Worm (Caenorhabditis elegans): ENCODE results near the gene che-12.

che-12 gene

DNA sequence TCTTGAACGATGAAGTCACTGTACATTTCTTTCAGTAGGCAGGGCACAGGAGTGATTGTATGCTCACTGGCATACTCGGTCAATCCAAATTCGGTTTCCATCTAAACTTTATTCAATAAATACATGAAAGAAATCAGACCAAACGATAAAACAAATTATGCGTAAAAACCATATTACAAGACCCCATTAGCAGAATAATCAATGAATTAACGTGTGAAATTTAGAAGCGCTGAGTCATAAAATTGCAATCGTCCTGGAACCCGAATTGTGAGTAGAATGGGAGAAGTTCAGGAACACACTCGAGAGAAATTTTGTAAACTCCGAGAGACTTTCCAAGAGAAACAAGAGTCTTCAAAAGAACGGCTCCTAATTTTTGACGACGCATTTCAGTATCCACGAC is 12.3 kb upstream of the che-12 start, which contains the start of gene B0024.11:
B0024.11 (minus strand) TSS at position 101 of the 400 bp plus-strand sequence.
- no peak for TF ChIP-seq him-1 (tag; optimal IDR thresholded peaks at IDR 0.05)
- no peak for TF ChIP-seq dao-5 (tag; optimal IDR thresholded peaks at IDR 0.05)
- TF ChIP-seq W03F9.2 (tag; optimal IDR thresholded peaks at IDR 0.05): no peak

DNA sequence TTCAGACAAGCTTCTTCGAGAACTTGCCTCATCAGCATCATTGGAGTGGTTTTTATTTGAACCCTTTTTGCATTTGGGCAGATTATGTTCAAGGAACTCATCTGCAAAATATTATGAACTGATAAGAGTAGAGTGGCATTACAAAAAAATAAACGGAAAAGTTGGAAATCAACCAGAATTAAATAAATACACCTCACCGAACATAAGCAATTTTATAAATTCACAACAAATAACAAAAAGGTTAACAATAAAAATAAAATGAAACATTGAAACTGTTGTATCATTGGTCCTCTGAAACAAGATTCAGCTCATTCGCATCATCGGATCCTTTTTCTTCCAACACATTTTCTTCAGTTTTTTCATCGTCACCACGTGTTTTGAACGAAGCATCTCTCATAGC is 10.1 kb upstream of the che-12 start, which contains the start of gene asps-1:
asps-1 (minus strand) TSS at position 101 of the 400 bp plus-strand sequence.
- TF ChIP-seq W03F9.2 (tag; optimal IDR thresholded peaks at IDR 0.05) (no peak), him-1 (tag; optimal IDR thresholded peaks at IDR 0.05) (no peak), dao-5 (tag; optimal IDR thresholded peaks at IDR 0.05) (no peak)

DNA sequence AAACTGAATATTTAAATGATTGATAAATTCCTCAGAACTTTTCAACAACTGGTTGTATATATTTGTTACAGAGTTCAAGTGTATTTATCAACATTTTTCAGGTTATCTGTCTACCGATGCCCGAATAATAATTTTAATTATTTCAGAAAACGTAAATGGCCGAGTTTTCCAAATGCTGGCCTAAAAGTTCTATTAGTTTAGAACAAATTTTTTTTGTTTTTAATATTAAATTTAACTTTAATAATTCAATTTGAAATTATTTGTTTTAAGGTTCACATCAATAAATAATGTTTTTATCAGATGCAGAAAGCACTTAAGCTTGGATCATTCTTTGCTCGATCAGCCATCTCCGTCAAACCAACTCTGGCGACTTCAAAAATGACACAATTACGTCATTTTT is 7.2 kb upstream of the che-12 start, which contains the start of gene trx-2:
trx-2 (plus strand) TSS at position 301 of the 400 bp plus-strand sequence.
- TF ChIP-seq dao-5 (tag; optimal IDR thresholded peaks at IDR 0.05) (no peak), W03F9.2 (tag; optimal IDR thresholded peaks at IDR 0.05) (no peak), him-1 (tag; optimal IDR thresholded peaks at IDR 0.05) (no peak)

DNA sequence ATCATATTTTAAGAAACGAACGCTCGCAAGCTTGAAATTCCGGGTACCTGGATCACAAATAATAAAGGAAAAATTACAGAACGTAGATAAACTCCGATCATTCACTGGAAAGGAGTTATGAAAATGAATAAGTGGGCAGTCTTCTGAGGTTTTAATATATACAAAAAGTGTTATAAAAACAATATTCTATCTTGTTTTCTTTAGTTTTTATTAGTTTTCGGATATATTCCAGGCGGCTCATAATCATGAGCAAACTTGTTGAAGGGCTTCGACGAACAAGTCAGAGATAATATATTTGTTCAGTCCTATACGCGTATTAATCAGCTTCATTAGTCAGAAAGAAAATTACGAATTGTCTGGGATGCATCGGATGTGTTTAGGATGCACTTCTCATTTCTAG is 6.8 kb upstream of the che-12 start, which contains the start of gene gcy-6:
gcy-6 (minus strand) TSS at position 101 of the 400 bp plus-strand sequence.
- TF ChIP-seq him-1 (tag; optimal IDR thresholded peaks at IDR 0.05) (no peak), dao-5 (tag; optimal IDR thresholded peaks at IDR 0.05) (no peak), W03F9.2 (tag; optimal IDR thresholded peaks at IDR 0.05) (no peak)

DNA sequence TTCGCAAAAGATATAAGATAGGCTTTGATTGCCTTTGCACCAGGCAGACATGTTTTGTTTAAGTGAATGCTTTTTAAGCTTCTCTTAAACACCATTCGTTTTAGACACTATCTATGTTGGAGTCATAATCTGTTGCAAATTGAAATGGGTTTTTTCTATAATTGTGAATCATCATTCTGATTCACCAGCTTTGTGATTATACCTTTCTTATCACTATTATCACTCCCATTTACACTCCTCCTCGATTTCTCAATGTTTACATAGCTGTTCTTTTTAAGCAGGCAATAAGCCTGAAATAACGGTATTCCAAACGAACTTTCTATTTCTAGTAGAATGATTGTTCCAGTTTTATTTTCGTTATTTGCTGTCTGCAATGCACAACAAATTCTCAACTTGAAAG is 10.1 kb downstream of the che-12 start, which contains the start of gene B0024.4:
B0024.4 (plus strand) TSS at position 301 of the 400 bp plus-strand sequence.
- no peak for TF ChIP-seq W03F9.2 (tag; optimal IDR thresholded peaks at IDR 0.05)
- no peak for TF ChIP-seq him-1 (tag; optimal IDR thresholded peaks at IDR 0.05)
- TF ChIP-seq dao-5 (tag; optimal IDR thresholded peaks at IDR 0.05): no peak

DNA sequence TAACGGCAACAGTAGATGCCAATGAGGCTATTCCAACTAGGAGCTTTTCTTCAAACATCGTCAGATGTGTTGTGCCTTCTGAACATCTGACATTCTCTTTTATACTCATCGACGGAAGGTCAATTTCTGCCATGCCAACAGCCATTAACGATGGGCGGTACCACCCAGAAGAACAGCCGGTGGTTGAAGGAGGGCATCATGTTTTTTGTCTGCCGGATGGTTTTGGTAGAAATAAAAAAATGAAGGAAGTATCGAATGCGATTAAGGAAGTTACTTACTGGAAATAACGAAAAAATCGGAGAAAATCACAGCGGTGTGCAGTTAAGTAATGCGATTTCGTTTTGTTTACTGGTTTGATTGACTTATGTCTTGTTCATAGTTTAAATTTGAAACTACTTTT is 12.6 kb downstream of the che-12 start, which contains the start of gene col-150:
col-150 (minus strand) TSS at position 101 of the 400 bp plus-strand sequence.
- TF ChIP-seq W03F9.2 (tag; optimal IDR thresholded peaks at IDR 0.05): no peak
- TF ChIP-seq dao-5 (tag; optimal IDR thresholded peaks at IDR 0.05): no peak

DNA sequence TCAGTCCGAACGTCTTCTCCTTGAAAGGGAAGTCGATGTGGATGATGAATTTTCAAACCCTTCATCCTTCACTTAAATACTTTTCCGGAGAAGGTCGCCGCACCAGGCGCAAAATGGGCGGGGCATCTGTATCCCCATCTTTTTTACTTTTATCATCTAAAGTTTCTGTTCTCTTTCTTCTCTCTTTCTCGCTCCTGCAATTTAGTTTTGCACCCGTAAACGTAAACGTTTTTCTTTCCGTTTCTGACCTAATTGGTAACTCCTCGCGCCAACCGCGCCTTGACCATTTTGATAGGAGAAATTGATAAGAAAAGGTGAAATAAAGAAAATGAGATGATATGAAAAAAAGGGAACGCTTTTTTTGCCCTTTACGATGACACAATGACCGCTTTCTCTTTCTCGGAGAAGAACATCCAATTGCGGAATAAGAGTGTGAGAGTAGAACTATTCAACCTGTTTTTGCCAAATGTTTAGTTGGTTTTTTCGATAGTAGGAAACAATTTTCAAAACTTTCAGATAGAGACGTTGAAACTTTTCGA is 14.3 kb downstream of the che-12 start, which contains the start of gene col-149:
col-149 (minus strand) TSS at position 51 of the 539 bp plus-strand sequence.
- TF ChIP-seq him-1 (tag; optimal IDR thresholded peaks at IDR 0.05): no peak
- TF ChIP-seq W03F9.2 (tag; optimal IDR thresholded peaks at IDR 0.05): no peak
- no peak for TF ChIP-seq dao-5 (tag; optimal IDR thresholded peaks at IDR 0.05)

DNA sequence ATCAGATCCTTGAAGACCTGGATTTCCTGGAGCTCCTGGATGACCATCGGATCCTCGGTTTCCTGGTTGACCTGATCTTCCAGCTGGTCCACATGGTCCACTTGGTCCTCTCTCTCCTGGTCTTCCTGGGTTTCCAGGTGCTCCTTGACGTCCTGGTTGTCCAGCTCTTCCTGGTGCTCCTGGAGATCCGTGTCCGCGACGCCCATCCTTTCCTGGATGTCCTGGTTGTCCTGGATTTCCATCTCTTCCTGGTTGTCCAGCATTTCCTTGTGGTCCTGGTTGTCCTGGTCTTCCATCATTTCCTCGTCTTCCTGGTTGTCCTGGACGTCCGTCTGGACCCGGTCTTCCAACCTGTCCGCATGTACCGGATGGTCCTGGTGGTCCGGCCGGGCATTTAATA is 15.3 kb downstream of the che-12 start:
- TF ChIP-seq him-1 (tag; optimal IDR thresholded peaks at IDR 0.05) (no peak), dao-5 (tag; optimal IDR thresholded peaks at IDR 0.05) (no peak), W03F9.2 (tag; optimal IDR thresholded peaks at IDR 0.05) (no peak)

DNA sequence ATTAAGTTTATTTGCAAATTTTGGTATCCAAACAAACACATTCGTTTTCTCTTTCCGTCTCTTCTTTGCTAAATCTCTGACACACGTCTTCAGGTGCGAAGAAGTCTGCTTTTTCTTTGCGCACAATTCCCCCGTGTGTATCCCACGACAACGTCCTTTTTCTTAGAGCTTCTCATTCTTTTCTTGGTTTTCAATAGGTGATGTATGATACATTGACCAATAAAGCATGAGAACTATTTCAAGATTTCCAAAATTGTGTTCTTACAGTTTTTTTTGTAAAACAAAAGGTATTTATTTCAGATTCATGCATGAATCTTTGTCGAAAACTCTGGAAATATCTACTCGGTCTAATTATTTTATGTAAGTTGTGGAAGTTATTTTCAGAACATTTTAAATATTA is 17.4 kb downstream of the che-12 start, which contains the start of gene B0024.15:
B0024.15 (plus strand) TSS at position 301 of the 400 bp plus-strand sequence.
- no peak for TF ChIP-seq him-1 (tag; optimal IDR thresholded peaks at IDR 0.05)
- TF ChIP-seq dao-5 (tag; optimal IDR thresholded peaks at IDR 0.05): no peak
- TF ChIP-seq W03F9.2 (tag; optimal IDR thresholded peaks at IDR 0.05): no peak

DNA sequence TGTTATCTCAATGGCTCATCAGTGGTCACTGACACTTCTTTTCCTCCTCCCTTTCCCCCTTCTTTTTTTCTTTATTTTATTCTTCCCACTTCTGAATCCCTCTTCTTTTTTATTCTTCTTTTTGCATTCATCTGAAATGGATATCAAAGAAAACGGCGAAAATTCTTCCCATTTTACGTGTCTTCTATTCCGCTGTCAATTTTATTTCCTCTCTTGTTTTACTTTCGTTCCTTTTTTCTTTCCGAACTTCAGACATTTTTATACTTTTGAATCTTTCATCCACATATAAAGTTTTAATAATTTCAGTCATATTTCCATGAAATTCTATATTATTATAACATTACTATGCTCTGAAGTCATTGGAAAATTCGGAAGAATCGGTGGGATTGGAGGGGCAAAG is 19.9 kb downstream of the che-12 start, which contains the start of gene B0024.3:
B0024.3 (plus strand) TSS at position 301 of the 400 bp plus-strand sequence.
- TF ChIP-seq dao-5 (tag; optimal IDR thresholded peaks at IDR 0.05) (no peak), W03F9.2 (tag; optimal IDR thresholded peaks at IDR 0.05) (no peak), him-1 (tag; optimal IDR thresholded peaks at IDR 0.05) (no peak)

DNA sequence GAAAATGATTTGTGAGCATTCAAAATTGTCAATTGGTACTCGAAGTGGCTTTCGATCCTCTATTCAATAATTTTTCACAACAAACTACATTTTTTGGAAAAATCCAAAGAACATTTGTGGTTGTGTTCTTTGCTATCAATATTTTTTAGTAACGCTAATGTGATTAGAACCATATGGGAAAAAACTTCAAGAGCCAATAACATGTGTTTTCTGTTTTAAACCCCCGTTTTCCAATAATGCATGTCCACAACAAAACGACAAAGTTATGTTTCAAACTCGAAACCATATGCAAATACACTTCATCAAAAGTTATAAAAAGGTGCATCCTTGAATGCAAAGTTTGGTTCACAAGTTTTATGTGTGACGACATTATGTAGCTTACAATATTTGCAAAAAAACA is 21.3 kb downstream of the che-12 start:
- TF ChIP-seq him-1 (tag; optimal IDR thresholded peaks at IDR 0.05) (no peak), dao-5 (tag; optimal IDR thresholded peaks at IDR 0.05) (no peak), W03F9.2 (tag; optimal IDR thresholded peaks at IDR 0.05) (no peak)

DNA sequence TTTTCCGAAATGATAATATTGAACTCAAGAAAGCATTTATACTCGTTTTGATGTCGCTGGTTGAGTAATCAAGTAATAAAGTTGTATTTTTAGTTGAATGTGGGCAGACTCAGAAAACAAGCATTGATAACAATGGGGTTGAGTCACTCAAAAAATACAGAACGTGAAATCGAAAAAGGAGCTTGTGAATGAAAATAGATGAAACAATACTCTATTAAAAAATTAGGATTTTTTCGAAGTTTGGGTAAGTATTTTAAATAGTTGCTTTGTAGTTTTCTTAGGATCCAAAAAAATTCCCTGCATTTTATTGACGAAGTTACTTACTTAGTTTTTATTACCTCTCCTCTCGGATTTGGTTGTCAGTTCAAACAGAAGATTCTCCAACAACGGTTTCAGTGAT is 23.7 kb downstream of the che-12 start, which contains the start of gene lys-3:
lys-3 (minus strand) TSS at position 101 of the 400 bp plus-strand sequence.
- TF ChIP-seq W03F9.2 (tag; optimal IDR thresholded peaks at IDR 0.05): no peak
- TF ChIP-seq dao-5 (tag; optimal IDR thresholded peaks at IDR 0.05): no peak
- no peak for TF ChIP-seq him-1 (tag; optimal IDR thresholded peaks at IDR 0.05)

DNA sequence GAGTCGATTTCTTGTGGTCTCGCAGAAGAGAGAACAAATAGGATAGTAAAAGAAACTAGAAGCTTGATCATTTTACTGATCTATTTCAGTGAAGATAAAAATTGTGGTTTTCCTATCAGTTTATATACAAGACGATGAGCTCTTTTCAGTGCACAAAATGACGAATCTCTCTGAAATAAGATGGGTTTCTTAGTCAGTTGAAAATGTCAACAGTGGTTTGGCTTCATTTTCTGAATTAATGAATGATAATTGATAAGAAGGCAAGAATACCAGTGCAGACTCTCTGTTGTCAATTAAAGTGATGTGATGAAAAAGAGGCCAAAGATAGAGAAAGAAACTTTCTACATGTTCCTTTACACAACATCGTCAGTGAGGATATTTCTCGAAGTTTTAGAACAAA is 25.8 kb downstream of the che-12 start, which contains the start of gene lys-2:
lys-2 (minus strand) TSS at position 101 of the 400 bp plus-strand sequence.
- TF ChIP-seq him-1 (tag; optimal IDR thresholded peaks at IDR 0.05): no peak
- TF ChIP-seq W03F9.2 (tag; optimal IDR thresholded peaks at IDR 0.05): no peak
- TF ChIP-seq dao-5 (tag; optimal IDR thresholded peaks at IDR 0.05): no peak

DNA sequence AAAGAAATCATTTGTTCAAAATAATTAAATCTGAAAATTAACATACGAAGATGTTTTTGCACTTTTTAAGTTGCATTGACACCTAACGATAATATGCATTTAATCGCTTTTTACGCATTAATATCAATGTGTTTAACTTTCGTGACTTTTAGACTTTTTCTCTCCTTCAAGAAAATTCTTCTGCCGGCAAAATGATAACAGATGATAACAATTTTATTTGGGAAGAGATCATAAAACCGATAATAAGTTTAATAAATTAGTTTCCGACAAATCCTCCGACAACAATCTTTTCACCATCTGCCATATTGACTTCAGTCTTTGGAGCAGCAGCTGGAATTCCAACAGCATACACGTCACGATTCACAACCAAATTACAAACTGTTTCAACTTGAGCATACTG is 27.1 kb downstream of the che-12 start:
- TF ChIP-seq him-1 (tag; optimal IDR thresholded peaks at IDR 0.05) (no peak), dao-5 (tag; optimal IDR thresholded peaks at IDR 0.05) (no peak), W03F9.2 (tag; optimal IDR thresholded peaks at IDR 0.05) (no peak)
